Worm (Caenorhabditis elegans) whole organism, early embryonic: ENCODE measurements around the gene dct-16.

ENCODE experiments used
- hmg-4 ChIP-seq: fragments of 200-800 bp; sonication (Bioruptor generic); optimal IDR thresholded peaks from 2 replicates; lab custom pipeline; 2018; ENCODE audit warnings: mild to moderate bottlenecking, missing genetic modification characterization, missing compliant biosample characterization
- sea-1 ChIP-seq: fragments of 200-800 bp; sonication (Bioruptor generic); conservative IDR thresholded peaks from 2 replicates; pipeline ENCODE4 v1.3.6; 2022; ENCODE audit warnings: missing genetic modification characterization, missing compliant biosample characterization

DNA sequence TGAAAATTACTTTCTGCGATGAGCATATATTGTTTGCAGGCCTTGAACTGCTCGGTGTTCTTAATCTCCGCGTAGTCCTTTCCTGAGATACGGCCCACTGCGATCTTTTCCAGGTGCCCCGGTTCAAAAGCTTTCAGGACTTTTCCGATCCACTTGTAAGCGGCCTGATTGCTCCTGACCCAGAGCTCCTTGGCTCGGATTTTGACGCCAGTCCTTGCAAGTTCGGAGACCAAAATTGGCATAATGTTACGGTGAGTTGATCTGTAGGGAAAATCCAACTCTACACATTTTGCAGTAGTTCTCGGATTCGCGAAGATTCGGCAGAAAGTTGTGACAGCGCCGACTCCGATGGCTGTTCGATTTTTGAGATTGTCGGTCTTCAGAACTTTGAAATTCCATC, 18.1 kb upstream of the dct-16 start:
- TF ChIP-seq sea-1 (GFP tag; lab: Robert Waterston, UW) (no peak), hmg-4 (GFP tag; lab: Kevin White, UChicago) (no peak)
